Worm (Caenorhabditis elegans): ENCODE measurements around the gene ttx-1.

DNA sequence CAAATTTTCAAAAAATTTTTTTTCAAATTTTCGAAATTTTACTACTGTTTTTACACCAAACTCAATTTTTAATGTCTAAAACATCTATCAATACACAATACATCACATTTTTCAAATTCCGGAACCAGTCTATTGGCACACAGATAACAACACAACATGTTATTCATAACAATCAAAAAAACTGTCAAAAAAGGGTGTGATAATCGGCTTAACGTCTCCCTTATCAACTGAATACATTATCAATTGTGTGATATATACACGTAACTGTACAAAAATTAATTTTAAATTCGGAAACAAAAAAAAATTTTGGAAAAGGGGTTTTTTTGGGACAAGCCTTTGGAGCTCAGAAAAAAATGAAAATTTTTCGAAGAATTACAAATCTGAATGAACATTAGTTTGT lies 10.4 kb upstream of the ttx-1 start:
- TF ChIP-seq ama-1 (optimal IDR thresholded peaks at IDR 0.05) (no peak), xbp-1 (tag; optimal IDR thresholded peaks at IDR 0.05) (no peak), egl-27 (tag; optimal IDR thresholded peaks at IDR 0.05) (no peak), nhr-20 (tag; optimal IDR thresholded peaks at IDR 0.05) (no peak), lsy-2 (tag; optimal IDR thresholded peaks at IDR 0.05) (no peak), rnt-1 (tag; optimal IDR thresholded peaks at IDR 0.05) (no peak), tlp-1 (tag; optimal IDR thresholded peaks at IDR 0.05) (no peak), fkh-4 (tag; optimal IDR thresholded peaks at IDR 0.05; ENCODE audit: borderline replicate concordance) (no peak), snu-23 (GFP tag; optimal IDR thresholded peaks at IDR 0.05) (no peak)
